Fruit fly (Drosophila melanogaster) whole organism, embryonic: Measurements from ENCODE around the gene Mic26-27.
A peak's percentile ranks its signal among the peaks of the same experiment; 100 is the strongest.

Source experiments
- Asciz ChIP-seq: fragments of 200-800 bp; sonication (Bioruptor generic); optimal IDR thresholded peaks from 2 replicates; lab custom pipeline; 2017; ENCODE audit warnings: missing biosample characterization, mild to moderate bottlenecking, missing genetic modification characterization, missing genetic modification reagents
- Atf6 ChIP-seq: fragments of 200-800 bp; sonication (Bioruptor generic); IDR thresholded peaks from 2 replicates; pipeline ENCODE4 v1.3.6; 2022; ENCODE audit warnings: missing biosample characterization, missing genetic modification characterization
- CG1024 ChIP-seq: fragments of 200-800 bp; sonication (Bioruptor generic); IDR thresholded peaks from 2 replicates; pipeline ENCODE4 v1.3.6; 2022; ENCODE audit warnings: missing biosample characterization, missing genetic modification characterization
- CG11093 ChIP-seq: fragments of 200-800 bp; sonication (Bioruptor generic); IDR thresholded peaks from 3 replicates; pipeline ENCODE4 v1.3.6; 2022; ENCODE audit warnings: missing biosample characterization, missing genetic modification characterization
- CG12071 ChIP-seq: fragments of 200-800 bp; sonication (Bioruptor generic); optimal IDR thresholded peaks from 3 replicates; lab custom pipeline; 2018; ENCODE audit warnings: missing biosample characterization, mild to moderate bottlenecking, missing genetic modification characterization
- CG12769 ChIP-seq: fragments of 200-800 bp; sonication (Bioruptor generic); optimal IDR thresholded peaks from 2 replicates; lab custom pipeline; 2019; ENCODE audit warnings: missing biosample characterization, mild to moderate bottlenecking, missing genetic modification characterization, moderate library complexity
- CG14710 ChIP-seq: fragments of 200-800 bp; sonication (Bioruptor generic); optimal IDR thresholded peaks from 3 replicates; lab custom pipeline; 2019; ENCODE audit warnings: missing biosample characterization, mild to moderate bottlenecking, missing genetic modification characterization, moderate library complexity
- CG14860 ChIP-seq: fragments of 200-800 bp; sonication (Bioruptor generic); IDR thresholded peaks from 3 replicates; pipeline ENCODE4 v1.3.6; 2022; ENCODE audit warnings: missing biosample characterization, missing genetic modification characterization; ENCODE audit not compliant: partially characterized antibody
- CG1602 ChIP-seq: fragments of 200-800 bp; sonication (Bioruptor generic); optimal IDR thresholded peaks from 3 replicates; lab custom pipeline; 2016; ENCODE audit warnings: missing biosample characterization, missing genetic modification characterization
- CG18262 ChIP-seq: fragments of 200-800 bp; optimal IDR thresholded peaks from 3 replicates; lab custom pipeline; 2019; ENCODE audit warnings: missing biosample characterization, mild to moderate bottlenecking, missing genetic modification characterization, moderate library complexity
- CG18619 ChIP-seq: fragments of 200-800 bp; sonication (Bioruptor generic); optimal IDR thresholded peaks from 3 replicates; lab custom pipeline; 2017; ENCODE audit warnings: missing biosample characterization, mild to moderate bottlenecking, missing genetic modification characterization
- CG30020 ChIP-seq: fragments of 200-800 bp; optimal IDR thresholded peaks from 2 replicates; lab custom pipeline; 2019; ENCODE audit warnings: missing biosample characterization, mild to moderate bottlenecking, missing genetic modification characterization, moderate library complexity
- CG33557 ChIP-seq: fragments of 200-800 bp; sonication (Bioruptor generic); optimal IDR thresholded peaks from 2 replicates; lab custom pipeline; 2019; ENCODE audit warnings: missing biosample characterization, mild to moderate bottlenecking, missing genetic modification characterization, moderate library complexity
- CG34376 ChIP-seq: fragments of 200-800 bp; sonication (Bioruptor generic); optimal IDR thresholded peaks from 2 replicates; lab custom pipeline; 2018; ENCODE audit warnings: missing biosample characterization, mild to moderate bottlenecking, missing genetic modification characterization
- CG6791 ChIP-seq: fragments of 200-800 bp; sonication (Bioruptor generic); IDR thresholded peaks from 3 replicates; pipeline ENCODE4 v1.3.6; 2022; ENCODE audit warnings: missing biosample characterization, missing genetic modification characterization; ENCODE audit not compliant: partially characterized antibody
- CG8290 ChIP-seq, 3 experiments: fragments of 200-800 bp; sonication (Bioruptor generic); optimal IDR thresholded peaks; 2 replicates each; lab custom pipeline; 2016 to 2019; ENCODE audit warnings: missing biosample characterization in 3 of 3, missing genetic modification characterization in 3 of 3, mild to moderate bottlenecking in 2 of 3, moderate library complexity in 1 of 3
- CG8944 ChIP-seq: fragments of 200-800 bp; sonication (Bioruptor generic); optimal IDR thresholded peaks from 3 replicates; lab custom pipeline; 2016; ENCODE audit warnings: missing biosample characterization, missing genetic modification characterization
- Chrac-16 ChIP-seq: fragments of 200-800 bp; sonication (Bioruptor generic); optimal IDR thresholded peaks from 3 replicates; lab custom pipeline; 2016; ENCODE audit warnings: missing biosample characterization, missing genetic modification characterization
- Dp ChIP-seq: fragments of 200-800 bp; sonication (Bioruptor generic); optimal IDR thresholded peaks from 2 replicates; lab custom pipeline; 2018; ENCODE audit warnings: missing biosample characterization, mild to moderate bottlenecking, missing genetic modification characterization, moderate library complexity
- H15 ChIP-seq: fragments of 200-800 bp; sonication (Bioruptor generic); IDR thresholded peaks from 3 replicates; pipeline ENCODE4 v1.3.6; 2022; ENCODE audit warnings: missing biosample characterization, missing genetic modification characterization
- Hey ChIP-seq: fragments of 200-800 bp; sonication (Bioruptor generic); optimal IDR thresholded peaks from 3 replicates; lab custom pipeline; 2018; ENCODE audit warnings: missing biosample characterization, mild to moderate bottlenecking, missing genetic modification characterization
- Hmx ChIP-seq: fragments of 200-800 bp; sonication (Bioruptor generic); optimal IDR thresholded peaks from 2 replicates; lab custom pipeline; 2016; ENCODE audit warnings: missing biosample characterization, missing genetic modification characterization
- MBD-R2 ChIP-seq: fragments of 200-800 bp; sonication (Bioruptor generic); IDR thresholded peaks from 2 replicates; pipeline ENCODE4 v1.3.6; 2022; ENCODE audit warnings: missing biosample characterization, missing genetic modification characterization
- Max ChIP-seq: fragments of 200-800 bp; sonication (Bioruptor generic); optimal IDR thresholded peaks from 2 replicates; lab custom pipeline; 2016; ENCODE audit warnings: missing biosample characterization, mild to moderate bottlenecking, missing genetic modification characterization
- NC2α ChIP-seq: fragments of 200-800 bp; sonication (Bioruptor generic); optimal IDR thresholded peaks from 2 replicates; lab custom pipeline; 2016; ENCODE audit warnings: missing biosample characterization, missing genetic modification characterization
- Nf-YB ChIP-seq: fragments of 200-800 bp; sonication (Bioruptor generic); optimal IDR thresholded peaks from 3 replicates; lab custom pipeline; 2019; ENCODE audit warnings: missing biosample characterization, mild to moderate bottlenecking, missing genetic modification characterization, moderate library complexity
- Nf-YC ChIP-seq: fragments of 200-800 bp; optimal IDR thresholded peaks from 3 replicates; lab custom pipeline; 2019; ENCODE audit warnings: missing biosample characterization, mild to moderate bottlenecking, missing genetic modification characterization, moderate library complexity
- Ptx1 ChIP-seq: fragments of 200-800 bp; sonication (Bioruptor generic); IDR thresholded peaks from 2 replicates; pipeline ENCODE4 v1.3.6; 2022; ENCODE audit warnings: missing biosample characterization, missing genetic modification characterization
- Scr ChIP-seq: fragments of 200-800 bp; sonication (Bioruptor generic); IDR thresholded peaks from 2 replicates; pipeline ENCODE4 v1.3.6; 2022; ENCODE audit warnings: missing biosample characterization, missing genetic modification characterization; ENCODE audit not compliant: partially characterized antibody
- ase ChIP-seq: fragments of 200-800 bp; sonication (Bioruptor generic); IDR thresholded peaks from 3 replicates; pipeline ENCODE4 v1.3.6; 2022; ENCODE audit warnings: missing biosample characterization, missing genetic modification characterization
- btn ChIP-seq: fragments of 200-800 bp; sonication (Bioruptor generic); optimal IDR thresholded peaks from 2 replicates; lab custom pipeline; 2016; ENCODE audit warnings: missing biosample characterization, missing genetic modification characterization
- cad ChIP-seq: fragments of >200 bp; optimal IDR thresholded peaks from 2 replicates; lab custom pipeline; 2017; ENCODE audit warnings: missing biosample characterization, missing genetic modification characterization
- caup ChIP-seq: fragments of 200-800 bp; sonication (Bioruptor generic); optimal IDR thresholded peaks from 3 replicates; lab custom pipeline; 2017; ENCODE audit warnings: missing biosample characterization, mild to moderate bottlenecking, missing genetic modification characterization, moderate library complexity; ENCODE audit not compliant: severe bottlenecking
- chinmo ChIP-seq: fragments of 200-800 bp; sonication (Bioruptor generic); IDR thresholded peaks from 4 replicates; pipeline ENCODE4 v1.3.6; 2022; ENCODE audit warnings: missing biosample characterization, missing genetic modification characterization; ENCODE audit not compliant: partially characterized antibody
- cwo ChIP-seq: fragments of 200-800 bp; sonication (Bioruptor generic); optimal IDR thresholded peaks from 3 replicates; lab custom pipeline; 2017; ENCODE audit warnings: missing biosample characterization, missing genetic modification characterization, mild to moderate bottlenecking, moderate library complexity, missing genetic modification reagents
- da ChIP-seq: fragments of 200-800 bp; sonication (Bioruptor generic); optimal IDR thresholded peaks from 2 replicates; lab custom pipeline; 2016; ENCODE audit warnings: missing biosample characterization, missing genetic modification characterization
- emc ChIP-seq: fragments of 200-800 bp; sonication (Bioruptor generic); optimal IDR thresholded peaks from 2 replicates; lab custom pipeline; 2016; ENCODE audit warnings: missing biosample characterization, missing genetic modification characterization
- eyg ChIP-seq: fragments of 200-800 bp; sonication (Bioruptor generic); optimal IDR thresholded peaks from 3 replicates; lab custom pipeline; 2016; ENCODE audit warnings: missing biosample characterization, missing genetic modification characterization
- lola ChIP-seq, 3 experiments: fragments of >200 bp in 2 of 3; fragments of 200-800 bp in 1 of 3; sonication (Bioruptor generic) in 1 of 3; optimal IDR thresholded peaks; 2 replicates each; lab custom pipeline; 2017 to 2019; ENCODE audit warnings: missing biosample characterization in 3 of 3, missing genetic modification characterization in 3 of 3, mild to moderate bottlenecking in 1 of 3, moderate library complexity in 1 of 3
- otp ChIP-seq: fragments of 200-800 bp; sonication (Bioruptor generic); IDR thresholded peaks from 3 replicates; pipeline ENCODE4, ENCODE4 v1.3.6; 2022; ENCODE audit warnings: missing biosample characterization, missing genetic modification characterization
- p53 ChIP-seq: fragments of 200-800 bp; sonication (Bioruptor generic); optimal IDR thresholded peaks from 2 replicates; lab custom pipeline; 2016; ENCODE audit warnings: missing biosample characterization, missing genetic modification characterization
- pros ChIP-seq: fragments of 200-800 bp; sonication (Bioruptor generic); optimal IDR thresholded peaks from 3 replicates; lab custom pipeline; 2019; ENCODE audit warnings: missing biosample characterization, mild to moderate bottlenecking, missing genetic modification characterization, moderate library complexity
- pzg ChIP-seq: fragments of 200-800 bp; sonication (Bioruptor generic); optimal IDR thresholded peaks from 3 replicates; lab custom pipeline; 2018; ENCODE audit warnings: missing biosample characterization, mild to moderate bottlenecking, missing genetic modification characterization, moderate library complexity
- tgo ChIP-seq: fragments of 200-800 bp; sonication (Bioruptor generic); IDR thresholded peaks from 3 replicates; pipeline ENCODE4 v1.3.6; 2022; ENCODE audit warnings: missing biosample characterization, missing genetic modification characterization
- tup ChIP-seq: fragments of 200-800 bp; sonication (Bioruptor generic); optimal IDR thresholded peaks from 2 replicates; lab custom pipeline; 2016; ENCODE audit warnings: missing biosample characterization, mild to moderate bottlenecking, missing genetic modification characterization, moderate library complexity
- unc-4 ChIP-seq: fragments of 200-800 bp; sonication (Bioruptor generic); IDR thresholded peaks from 2 replicates; pipeline ENCODE4 v1.3.6; 2022; ENCODE audit warnings: missing biosample characterization, missing genetic modification characterization; ENCODE audit not compliant: partially characterized antibody
- unpg ChIP-seq: fragments of 200-800 bp; sonication (Bioruptor generic); optimal IDR thresholded peaks from 3 replicates; lab custom pipeline; 2018; ENCODE audit warnings: missing biosample characterization, mild to moderate bottlenecking, missing genetic modification characterization, moderate library complexity
- yki ChIP-seq: fragments of >200 bp; optimal IDR thresholded peaks from 3 replicates; lab custom pipeline; 2018

The Mic26-27 gene

DNA sequence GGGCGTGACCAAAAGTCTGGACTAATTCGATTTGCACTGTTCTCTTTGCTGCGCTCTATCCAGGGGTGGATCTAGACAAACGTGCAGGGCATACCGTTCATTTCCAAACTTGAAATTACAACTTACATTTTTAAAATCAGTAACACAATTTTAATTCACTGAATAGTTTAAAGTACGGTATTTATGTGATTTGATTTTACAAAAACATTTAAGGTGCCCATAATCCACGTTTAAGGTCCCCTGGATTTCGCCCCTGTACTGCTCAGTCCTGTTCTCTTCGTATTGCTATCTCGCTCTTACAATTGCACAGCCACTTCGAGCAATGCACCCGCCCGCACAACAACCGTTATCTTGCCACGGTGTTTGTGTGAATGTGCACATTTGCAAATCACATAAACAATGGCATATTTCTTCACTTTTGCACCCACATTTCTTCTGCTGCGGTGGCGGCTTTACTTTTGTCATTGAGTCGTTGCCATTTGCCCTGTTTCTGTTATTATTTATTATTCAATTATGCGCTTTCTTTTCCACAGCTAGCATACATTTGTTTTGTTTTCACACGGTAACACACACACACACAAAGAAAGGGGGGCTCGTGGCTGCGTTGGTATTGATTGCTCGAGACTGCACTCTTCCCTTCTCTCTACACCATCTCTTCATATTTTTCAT lies 48.9 kb downstream of the Mic26-27 start (continued):
- TF ChIP-seq caup (GFP tag; lab: Kevin White, UChicago) (peak; percentile 23), da (GFP tag; lab: Kevin White, UChicago) (no peak), CG8290 (GFP tag; optimal IDR thresholded peaks at IDR 0.05; lab: Kevin White, UChicago) (peak; percentile 56), CG8290 (tag; optimal IDR thresholded peaks at IDR 0.05; lab: Kevin White, UChicago) (peak in 1 of 2 experiments; percentile 83), CG6791 (GFP tag; lab: Robert Waterston, UW) (no peak), cad (GFP tag; lab: Kevin White, UChicago) (no peak), CG30020 (tag; lab: Kevin White, UChicago) (peak; percentile 21), unpg (GFP tag; lab: Kevin White, UChicago) (peak; percentile 85), CG1024 (GFP tag; lab: Robert Waterston, UW) (peak; percentile 40; the same call in 1 of the 2 replicates), tup (GFP tag; lab: Kevin White, UChicago) (peak; percentile 43), chinmo (GFP tag; lab: Robert Waterston, UW) (no peak), Atf6 (GFP tag; lab: Robert Waterston, UW) (0 out of 2 replicates have a peak, but pooled peaks have one; percentile 34), lola (GFP tag; optimal IDR thresholded peaks at IDR 0.05; lab: Kevin White, UChicago) (peak in 1 of 3 experiments; percentile 92), emc (GFP tag; lab: Kevin White, UChicago) (peak; percentile 24), CG18262 (tag; lab: Kevin White, UChicago) (peak; percentile 89), H15 (GFP tag; lab: Robert Waterston, UW) (peak; percentile 84), CG12769 (tag; lab: Kevin White, UChicago) (peak; percentile 79), CG34376 (GFP tag; lab: Kevin White, UChicago) (no peak), Chrac-16 (GFP tag; lab: Kevin White, UChicago) (peak; percentile 86), CG8944 (GFP tag; lab: Kevin White, UChicago) (peak; percentile 79), Ptx1 (GFP tag; lab: Robert Waterston, UW) (peak; percentile 84), pros (GFP tag; lab: Kevin White, UChicago) (no peak), CG14710 (tag; lab: Kevin White, UChicago) (peak; percentile 85), Scr (GFP tag; lab: Robert Waterston, UW) (no peak), btn (GFP tag; lab: Kevin White, UChicago) (peak; percentile 79), MBD-R2 (GFP tag; lab: Robert Waterston, UW) (peak; percentile 12; the same call in 1 of the 2 replicates), eyg (GFP tag; lab: Kevin White, UChicago) (peak; percentile 22), cwo (GFP tag; lab: Kevin White, UChicago) (peak; percentile 10), Nf-YC (tag; lab: Kevin White, UChicago) (no peak), NC2α (GFP tag; lab: Kevin White, UChicago) (peak; percentile 64), CG12071 (GFP tag; lab: Kevin White, UChicago) (peak; percentile 24), CG1602 (GFP tag; lab: Kevin White, UChicago) (peak; percentile 79), Dp (GFP tag; lab: Kevin White, UChicago) (no peak), tgo (GFP tag; lab: Robert Waterston, UW) (peak; percentile 81), otp (GFP tag; lab: Robert Waterston, UW) (peak; percentile 67; the same call in 2 of the 3 replicates), CG18619 (GFP tag; lab: Kevin White, UChicago) (peak; percentile 56), Nf-YB (GFP tag; lab: Kevin White, UChicago) (peak; percentile 47), Hmx (GFP tag; lab: Kevin White, UChicago) (no peak), yki (lab: Kevin White, UChicago) (no peak), pzg (GFP tag; lab: Kevin White, UChicago) (no peak), Hey (no peak), Asciz (GFP tag; lab: Kevin White, UChicago) (peak; percentile 53), CG11093 (peak; percentile 67; the same call in 1 of the 3 replicates), CG33557 (GFP tag; lab: Kevin White, UChicago) (peak; percentile 81), Max (peak; percentile 70), ase (GFP tag; lab: Robert Waterston, UW) (peak; percentile 65; the same call in 2 of the 3 replicates), unc-4 (GFP tag; lab: Robert Waterston, UW) (no peak), CG14860 (GFP tag; lab: Robert Waterston, UW) (no peak), p53 (peak; percentile 51)
